Fruit fly (Drosophila melanogaster) whole organism, embryonic: Measurements from ENCODE around the gene CG14664.

Source experiments
- Antp ChIP-seq: fragments of 200-800 bp; sonication (Bioruptor generic); optimal IDR thresholded peaks from 3 replicates; lab custom pipeline; 2016; ENCODE audit warnings: missing biosample characterization, missing genetic modification characterization
- C15 ChIP-seq: fragments of 200-800 bp; sonication (Bioruptor generic); IDR thresholded peaks from 3 replicates; pipeline ENCODE4 v1.3.6; 2022; ENCODE audit warnings: missing biosample characterization, missing genetic modification characterization
- CG10267 ChIP-seq: fragments of 200-800 bp; sonication (Bioruptor generic); optimal IDR thresholded peaks from 2 replicates; lab custom pipeline; 2018; ENCODE audit warnings: missing biosample characterization, mild to moderate bottlenecking, missing genetic modification characterization, moderate library complexity
- CG10431 ChIP-seq: fragments of 200-800 bp; sonication (Bioruptor generic); optimal IDR thresholded peaks from 3 replicates; lab custom pipeline; 2018; ENCODE audit warnings: missing biosample characterization, mild to moderate bottlenecking, missing genetic modification characterization
- CG10543 ChIP-seq: fragments of 200-800 bp; sonication (Bioruptor generic); optimal IDR thresholded peaks from 3 replicates; lab custom pipeline; 2017; ENCODE audit warnings: missing biosample characterization, mild to moderate bottlenecking, missing genetic modification characterization, moderate library complexity
- CG11398 ChIP-seq: fragments of 200-800 bp; sonication (Bioruptor generic); optimal IDR thresholded peaks from 2 replicates; lab custom pipeline; 2016; ENCODE audit warnings: missing biosample characterization, missing genetic modification characterization
- CG12104 ChIP-seq: fragments of 200-800 bp; sonication (Bioruptor generic); optimal IDR thresholded peaks from 3 replicates; lab custom pipeline; 2016; ENCODE audit warnings: missing biosample characterization, missing genetic modification characterization
- CG12155 ChIP-seq: fragments of 200-800 bp; sonication (Bioruptor generic); optimal IDR thresholded peaks from 3 replicates; lab custom pipeline; 2016; ENCODE audit warnings: missing biosample characterization, missing genetic modification characterization
- CG15601 ChIP-seq: fragments of 200-800 bp; sonication (Bioruptor generic); optimal IDR thresholded peaks from 3 replicates; lab custom pipeline; 2019; ENCODE audit warnings: missing biosample characterization, mild to moderate bottlenecking, missing genetic modification characterization, moderate library complexity
- CG15696 ChIP-seq: fragments of 200-800 bp; sonication (Bioruptor generic); optimal IDR thresholded peaks from 2 replicates; lab custom pipeline; 2019; ENCODE audit warnings: missing biosample characterization, mild to moderate bottlenecking, missing genetic modification characterization, moderate library complexity
- CG17359 ChIP-seq: fragments of 200-800 bp; sonication (Bioruptor generic); optimal IDR thresholded peaks from 3 replicates; lab custom pipeline; 2018; ENCODE audit warnings: missing biosample characterization, mild to moderate bottlenecking, missing genetic modification characterization, moderate library complexity
- CG17829 ChIP-seq: fragments of 200-800 bp; optimal IDR thresholded peaks from 2 replicates; lab custom pipeline; 2019; ENCODE audit warnings: missing biosample characterization, mild to moderate bottlenecking, missing genetic modification characterization, moderate library complexity
- CG18619 ChIP-seq: fragments of 200-800 bp; sonication (Bioruptor generic); optimal IDR thresholded peaks from 3 replicates; lab custom pipeline; 2017; ENCODE audit warnings: missing biosample characterization, mild to moderate bottlenecking, missing genetic modification characterization
- CG2199 ChIP-seq: fragments of 200-800 bp; sonication (Bioruptor generic); IDR thresholded peaks from 3 replicates; pipeline ENCODE4 v1.3.6; 2022; ENCODE audit warnings: missing biosample characterization, missing genetic modification characterization
- CG4404 ChIP-seq: fragments of 200-800 bp; sonication (Bioruptor generic); IDR thresholded peaks from 2 replicates; pipeline ENCODE4 v1.3.6; 2022; ENCODE audit warnings: missing biosample characterization, missing genetic modification characterization
- CG7839 ChIP-seq: fragments of 200-800 bp; sonication (Bioruptor generic); optimal IDR thresholded peaks from 3 replicates; lab custom pipeline; 2018; ENCODE audit warnings: missing biosample characterization, mild to moderate bottlenecking, missing genetic modification characterization, moderate library complexity
- CG8478 ChIP-seq: fragments of >200 bp; optimal IDR thresholded peaks from 2 replicates; lab custom pipeline; 2018
- CG8944 ChIP-seq: fragments of 200-800 bp; sonication (Bioruptor generic); optimal IDR thresholded peaks from 3 replicates; lab custom pipeline; 2016; ENCODE audit warnings: missing biosample characterization, missing genetic modification characterization
- CTCF ChIP-seq: fragments of 200-800 bp; sonication (Bioruptor generic); optimal IDR thresholded peaks from 2 replicates; lab custom pipeline; 2017; ENCODE audit warnings: missing biosample characterization, mild to moderate bottlenecking, missing genetic modification characterization, moderate library complexity
- CrebB ChIP-seq: fragments of 200-800 bp; sonication (Bioruptor generic); optimal IDR thresholded peaks from 3 replicates; lab custom pipeline; 2018; ENCODE audit warnings: missing biosample characterization, mild to moderate bottlenecking, missing genetic modification characterization
- Dad ChIP-seq: fragments of 200-800 bp; sonication (Bioruptor generic); optimal IDR thresholded peaks from 3 replicates; lab custom pipeline; 2016; ENCODE audit warnings: missing biosample characterization, missing genetic modification characterization
- Dll ChIP-seq: fragments of 200-800 bp; sonication (Bioruptor generic); IDR thresholded peaks from 4 replicates; pipeline ENCODE4 v1.3.6; 2022; ENCODE audit warnings: missing biosample characterization, missing genetic modification characterization; ENCODE audit not compliant: partially characterized antibody
- Doc2 ChIP-seq: fragments of 200-800 bp; sonication (Bioruptor generic); IDR thresholded peaks from 2 replicates; pipeline ENCODE4 v1.3.6; 2022; ENCODE audit warnings: missing biosample characterization, missing genetic modification characterization
- HLH4C ChIP-seq: fragments of 200-800 bp; sonication (Bioruptor generic); IDR thresholded peaks from 3 replicates; pipeline ENCODE4 v1.3.6; 2022; ENCODE audit warnings: missing biosample characterization, missing genetic modification characterization; ENCODE audit not compliant: partially characterized antibody
- Hand ChIP-seq: fragments of 200-800 bp; sonication (Bioruptor generic); optimal IDR thresholded peaks from 2 replicates; lab custom pipeline; 2017; ENCODE audit warnings: mild to moderate bottlenecking, missing biosample characterization, missing genetic modification reagents, missing genetic modification characterization
- Nf-YC ChIP-seq: fragments of 200-800 bp; optimal IDR thresholded peaks from 3 replicates; lab custom pipeline; 2019; ENCODE audit warnings: missing biosample characterization, mild to moderate bottlenecking, missing genetic modification characterization, moderate library complexity
- Pdp1 ChIP-seq, 2 experiments: fragments of 200-800 bp; sonication (Bioruptor generic); optimal IDR thresholded peaks; 3 replicates each; lab custom pipeline; 2016; ENCODE audit warnings: missing biosample characterization in 2 of 2, missing genetic modification characterization in 2 of 2, mild to moderate bottlenecking in 1 of 2, moderate library complexity in 1 of 2
- Poxn ChIP-seq: fragments of 200-800 bp; sonication (Bioruptor generic); IDR thresholded peaks from 2 replicates; pipeline ENCODE4 v1.3.6; 2022; ENCODE audit warnings: missing biosample characterization, missing genetic modification characterization
- Side ChIP-seq: fragments of 200-800 bp; sonication (Bioruptor generic); optimal IDR thresholded peaks from 2 replicates; lab custom pipeline; 2016; ENCODE audit warnings: missing biosample characterization, missing genetic modification characterization
- Trl ChIP-seq, 3 experiments: fragments of >200 bp in 2 of 3; fragments of 200-800 bp in 1 of 3; sonication (Bioruptor generic) in 1 of 3; optimal IDR thresholded peaks; 2 replicates in 1 of 3; 3 replicates in 2 of 3; lab custom pipeline; 2016 to 2017; ENCODE audit warnings: missing biosample characterization in 1 of 3, missing genetic modification characterization in 1 of 3
- br ChIP-seq: fragments of >200 bp; optimal IDR thresholded peaks from 2 replicates; lab custom pipeline; 2017
- ci ChIP-seq: fragments of 200-800 bp; sonication (Bioruptor generic); IDR thresholded peaks from 3 replicates; pipeline ENCODE4 v1.3.6; 2022; ENCODE audit warnings: missing biosample characterization, missing genetic modification characterization
- corto ChIP-seq: fragments of 200-800 bp; sonication (Bioruptor generic); optimal IDR thresholded peaks from 2 replicates; lab custom pipeline; 2016; ENCODE audit warnings: missing biosample characterization, mild to moderate bottlenecking, missing genetic modification characterization, moderate library complexity
- crc ChIP-seq: fragments of 200-800 bp; sonication (Bioruptor generic); optimal IDR thresholded peaks from 2 replicates; lab custom pipeline; 2016; ENCODE audit warnings: missing biosample characterization, missing genetic modification characterization
- croc ChIP-seq: fragments of 200-800 bp; sonication (Bioruptor generic); conservative IDR thresholded peaks from 3 replicates; pipeline ENCODE4 v1.3.6; 2022; ENCODE audit warnings: missing biosample characterization, missing genetic modification characterization
- cwo ChIP-seq: fragments of 200-800 bp; sonication (Bioruptor generic); optimal IDR thresholded peaks from 3 replicates; lab custom pipeline; 2017; ENCODE audit warnings: missing biosample characterization, missing genetic modification characterization, mild to moderate bottlenecking, moderate library complexity, missing genetic modification reagents
- dpn ChIP-seq, 2 experiments: fragments of 200-800 bp; sonication (Bioruptor generic); optimal IDR thresholded peaks; 3 replicates each; lab custom pipeline; 2016; ENCODE audit warnings: missing biosample characterization in 2 of 2, missing genetic modification characterization in 2 of 2
- ems ChIP-seq: fragments of 200-800 bp; sonication (Bioruptor generic); optimal IDR thresholded peaks from 3 replicates; lab custom pipeline; 2016; ENCODE audit warnings: missing biosample characterization, missing genetic modification characterization
- en ChIP-seq: fragments of 200-800 bp; sonication (Bioruptor generic); optimal IDR thresholded peaks from 2 replicates; lab custom pipeline; 2016; ENCODE audit warnings: missing biosample characterization, missing genetic modification characterization
- esg ChIP-seq: fragments of 200-800 bp; sonication (Bioruptor generic); conservative IDR thresholded peaks from 2 replicates; pipeline ENCODE4 v1.3.6; 2022; ENCODE audit warnings: missing biosample characterization, missing genetic modification characterization
- gro ChIP-seq: fragments of 200-800 bp; sonication (Bioruptor generic); optimal IDR thresholded peaks from 2 replicates; lab custom pipeline; 2016; ENCODE audit warnings: missing biosample characterization, missing genetic modification characterization
- hth ChIP-seq: fragments of >200 bp; optimal IDR thresholded peaks from 2 replicates; lab custom pipeline; 2017; ENCODE audit warnings: inconsistent platforms
- mam ChIP-seq: fragments of 200-800 bp; sonication (Bioruptor generic); optimal IDR thresholded peaks from 3 replicates; lab custom pipeline; 2016; ENCODE audit warnings: missing biosample characterization, missing genetic modification characterization
- pnt ChIP-seq: fragments of 200-800 bp; sonication (Bioruptor generic); optimal IDR thresholded peaks from 3 replicates; lab custom pipeline; 2016; ENCODE audit warnings: missing biosample characterization, missing genetic modification characterization
- pzg ChIP-seq: fragments of 200-800 bp; sonication (Bioruptor generic); optimal IDR thresholded peaks from 3 replicates; lab custom pipeline; 2018; ENCODE audit warnings: missing biosample characterization, mild to moderate bottlenecking, missing genetic modification characterization, moderate library complexity
- sna ChIP-seq: fragments of 200-800 bp; sonication (Bioruptor generic); IDR thresholded peaks from 2 replicates; pipeline ENCODE4 v1.3.6; 2022; ENCODE audit warnings: missing biosample characterization, missing genetic modification characterization; ENCODE audit not compliant: partially characterized antibody
- tll ChIP-seq, 2 experiments: fragments of 200-800 bp in 1 of 2; fragments of >200 bp in 1 of 2; sonication (Bioruptor generic) in 1 of 2; optimal IDR thresholded peaks; 2 replicates each; lab custom pipeline; 2017 to 2019; ENCODE audit warnings: missing biosample characterization in 2 of 2, missing genetic modification characterization in 2 of 2, mild to moderate bottlenecking in 1 of 2, moderate library complexity in 1 of 2
- twi ChIP-seq: fragments of 200-800 bp; optimal IDR thresholded peaks from 2 replicates; lab custom pipeline; 2019; ENCODE audit warnings: missing biosample characterization, mild to moderate bottlenecking, missing genetic modification characterization, moderate library complexity
- z ChIP-seq: fragments of 200-800 bp; sonication (Bioruptor generic); IDR thresholded peaks from 3 replicates; pipeline ENCODE4 v1.3.6; 2022; ENCODE audit warnings: missing biosample characterization, missing genetic modification characterization

Gene CG14664

dm6 chr3R:5211901-5212758, 11.8 kb upstream of the CG14664 start (continued):
- TF ChIP-seq corto (GFP tag; lab: Kevin White, UChicago) (no peak), Side (GFP tag; lab: Kevin White, UChicago) (peak; percentile 79), croc (peak; percentile 71), CG15696 (tag; lab: Kevin White, UChicago) (peak; percentile 99), CG12104 (GFP tag; lab: Kevin White, UChicago) (peak; percentile 37), CG11398 (peak; percentile 74), cwo (GFP tag; lab: Kevin White, UChicago) (no peak), br (no peak), CG15601 (tag; lab: Kevin White, UChicago) (peak; percentile 65), CTCF (GFP tag; lab: Kevin White, UChicago) (no peak), CG4404 (GFP tag; lab: Robert Waterston, UW) (peak; percentile 94), twi (tag; lab: Kevin White, UChicago) (peak; percentile 84), pzg (GFP tag; lab: Kevin White, UChicago) (no peak), CG18619 (GFP tag; lab: Kevin White, UChicago) (peak; percentile 38), pnt (GFP tag; lab: Kevin White, UChicago) (peak; percentile 89), CG2199 (peak; percentile 58; the same call in 1 of the 3 replicates), ems (peak; percentile 63), CG17829 (peak; percentile 94), Trl (optimal IDR thresholded peaks at IDR 0.05; lab: Kevin White, UChicago) (no peak), Trl (GFP tag; optimal IDR thresholded peaks at IDR 0.05; lab: Kevin White, UChicago) (peak; percentile 84), CG7839 (peak; percentile 74), esg (GFP tag; lab: Robert Waterston, UW) (0 out of 2 replicates have a peak, but pooled peaks have one; percentile 21), z (GFP tag; lab: Robert Waterston, UW) (peak; percentile 41; the same call in 1 of the 3 replicates), HLH4C (no peak), Antp (peak; percentile 80), Hand (GFP tag; lab: Kevin White, UChicago) (no peak), CG10543 (peak; percentile 6), CrebB (tag; lab: Kevin White, UChicago) (peak; percentile 47), tll (GFP tag; optimal IDR thresholded peaks at IDR 0.05; lab: Kevin White, UChicago) (peak in 1 of 2 experiments; percentile 44), Dll (GFP tag; lab: Robert Waterston, UW) (no peak), sna (GFP tag; lab: Robert Waterston, UW) (no peak), CG8478 (lab: Kevin White, UChicago) (no peak), Nf-YC (no peak), Doc2 (GFP tag; lab: Robert Waterston, UW) (no peak), hth (no peak), C15 (0 out of 3 replicates have a peak, but pooled peaks have one; percentile 6), CG10267 (tag; lab: Kevin White, UChicago) (peak; percentile 87), CG10431 (peak; percentile 33), CG12155 (peak; percentile 59), crc (peak; percentile 41), en (peak; percentile 69), Pdp1 (GFP tag; optimal IDR thresholded peaks at IDR 0.05; lab: Kevin White, UChicago) (peak; percentile 64 to 67), CG17359 (tag; lab: Kevin White, UChicago) (peak; percentile 52), gro (GFP tag; lab: Kevin White, UChicago) (no peak), CG8944 (peak; percentile 82), mam (peak; percentile 3), Poxn (GFP tag; lab: Robert Waterston, UW) (no peak), dpn (GFP tag; optimal IDR thresholded peaks at IDR 0.05; lab: Kevin White, UChicago) (peak; percentile 59 to 64), Dad (GFP tag; lab: Kevin White, UChicago) (peak; percentile 43), ci (peak; percentile 81)
